Fruit fly (Drosophila melanogaster): ENCODE measurements around the gene Prp16.

- TF ChIP-seq CG9705 (GFP tag; optimal IDR thresholded peaks at IDR 0.05) = no peak
- TF ChIP-seq Sp1 (GFP tag; optimal IDR thresholded peaks at IDR 0.05) = no peak
- no peak for TF ChIP-seq Hr78 (GFP tag; optimal IDR thresholded peaks at IDR 0.05)
- TF ChIP-seq pan (optimal IDR thresholded peaks at IDR 0.05) = no peak
- no peak for TF ChIP-seq N (GFP tag; optimal IDR thresholded peaks at IDR 0.05)
- no peak for TF ChIP-seq br (GFP tag; optimal IDR thresholded peaks at IDR 0.05)
- TF ChIP-seq ey (GFP tag; optimal IDR thresholded peaks at IDR 0.05) = no peak
- no peak for TF ChIP-seq fru (GFP tag; optimal IDR thresholded peaks at IDR 0.05)
- TF ChIP-seq h (GFP tag; optimal IDR thresholded peaks at IDR 0.05) = no peak
Measured at dm6 chrX:14213509-14214154, 12.5 kb downstream of the Prp16 start.
